Fruit fly (Drosophila melanogaster) whole organism, embryonic: Measurements from ENCODE around the gene Or67a.
A peak's percentile ranks its signal among the peaks of the same experiment; 100 is the strongest.

ENCODE experiments used
- ATbp ChIP-seq: fragments of 200-800 bp; sonication (Bioruptor generic); optimal IDR thresholded peaks from 2 replicates; lab custom pipeline; 2017; ENCODE audit warnings: missing biosample characterization, mild to moderate bottlenecking, missing genetic modification characterization, missing genetic modification reagents
- B-H1 ChIP-seq: fragments of 200-800 bp; sonication (Bioruptor generic); IDR thresholded peaks from 3 replicates; pipeline ENCODE4 v1.3.6; 2022; ENCODE audit warnings: missing biosample characterization, missing genetic modification characterization
- Blimp-1 ChIP-seq: fragments of 200-800 bp; sonication (Bioruptor generic); optimal IDR thresholded peaks from 3 replicates; lab custom pipeline; 2018; ENCODE audit warnings: missing biosample characterization, missing genetic modification characterization, mild to moderate bottlenecking, moderate library complexity, missing genetic modification reagents
- CG10321 ChIP-seq: fragments of 200-800 bp; sonication (Bioruptor generic); IDR thresholded peaks from 2 replicates; pipeline ENCODE4 v1.3.6; 2022; ENCODE audit warnings: missing biosample characterization, missing genetic modification characterization
- CG12391 ChIP-seq: fragments of 200-800 bp; sonication (Bioruptor generic); optimal IDR thresholded peaks from 3 replicates; lab custom pipeline; 2018; ENCODE audit warnings: missing biosample characterization, mild to moderate bottlenecking, missing genetic modification characterization, moderate library complexity
- CG15269 ChIP-seq: fragments of 200-800 bp; sonication (Bioruptor generic); optimal IDR thresholded peaks from 2 replicates; lab custom pipeline; 2018; ENCODE audit warnings: missing biosample characterization, mild to moderate bottlenecking, missing genetic modification characterization, moderate library complexity
- CG18476 ChIP-seq: fragments of 200-800 bp; sonication (Bioruptor generic); optimal IDR thresholded peaks from 2 replicates; lab custom pipeline; 2016; ENCODE audit warnings: missing biosample characterization, mild to moderate bottlenecking, missing genetic modification characterization
- CG30403 ChIP-seq: fragments of 200-800 bp; sonication (Bioruptor generic); optimal IDR thresholded peaks from 3 replicates; lab custom pipeline; 2016; ENCODE audit warnings: missing biosample characterization, missing genetic modification characterization
- CG31365 ChIP-seq: fragments of 200-800 bp; sonication (Bioruptor generic); optimal IDR thresholded peaks from 2 replicates; lab custom pipeline; 2018; ENCODE audit warnings: missing biosample characterization, mild to moderate bottlenecking, missing genetic modification characterization
- CG31441 ChIP-seq: fragments of 200-800 bp; sonication (Bioruptor generic); IDR thresholded peaks from 2 replicates; pipeline ENCODE4 v1.3.6; 2022; ENCODE audit warnings: missing biosample characterization, missing genetic modification characterization
- CG34376 ChIP-seq: fragments of 200-800 bp; sonication (Bioruptor generic); optimal IDR thresholded peaks from 2 replicates; lab custom pipeline; 2018; ENCODE audit warnings: missing biosample characterization, mild to moderate bottlenecking, missing genetic modification characterization
- CG42726 ChIP-seq: fragments of 200-800 bp; sonication (Bioruptor generic); IDR thresholded peaks from 2 replicates; pipeline ENCODE4 v1.3.6; 2022; ENCODE audit warnings: missing biosample characterization, missing genetic modification characterization; ENCODE audit not compliant: partially characterized antibody
- CG4360 ChIP-seq: fragments of 200-800 bp; sonication (Bioruptor generic); IDR thresholded peaks from 2 replicates; pipeline ENCODE4 v1.3.6; 2022; ENCODE audit warnings: missing biosample characterization, missing genetic modification characterization
- Elba2 ChIP-seq: fragments of 200-800 bp; sonication (Bioruptor generic); optimal IDR thresholded peaks from 3 replicates; lab custom pipeline; 2016; ENCODE audit warnings: missing biosample characterization, missing genetic modification characterization
- HmgZ ChIP-seq: fragments of 200-800 bp; sonication (Bioruptor generic); optimal IDR thresholded peaks from 2 replicates; lab custom pipeline; 2018; ENCODE audit warnings: missing biosample characterization, mild to moderate bottlenecking, missing genetic modification characterization
- Lim3 ChIP-seq: fragments of 200-800 bp; sonication (Bioruptor generic); IDR thresholded peaks from 2 replicates; pipeline ENCODE4 v1.3.6; 2022; ENCODE audit warnings: missing biosample characterization, missing genetic modification characterization
- Max ChIP-seq: fragments of 200-800 bp; sonication (Bioruptor generic); optimal IDR thresholded peaks from 2 replicates; lab custom pipeline; 2016; ENCODE audit warnings: missing biosample characterization, mild to moderate bottlenecking, missing genetic modification characterization
- NFAT ChIP-seq: fragments of 200-800 bp; sonication (Bioruptor generic); IDR thresholded peaks from 2 replicates; pipeline ENCODE4 v1.3.6; 2022; ENCODE audit warnings: missing biosample characterization, missing genetic modification characterization
- Nf-YB ChIP-seq: fragments of 200-800 bp; sonication (Bioruptor generic); optimal IDR thresholded peaks from 3 replicates; lab custom pipeline; 2019; ENCODE audit warnings: missing biosample characterization, mild to moderate bottlenecking, missing genetic modification characterization, moderate library complexity
- Nf-YC ChIP-seq: fragments of 200-800 bp; optimal IDR thresholded peaks from 3 replicates; lab custom pipeline; 2019; ENCODE audit warnings: missing biosample characterization, mild to moderate bottlenecking, missing genetic modification characterization, moderate library complexity
- Optix ChIP-seq: fragments of 200-800 bp; sonication (Bioruptor generic); IDR thresholded peaks from 3 replicates; pipeline ENCODE4 v1.3.6; 2022; ENCODE audit warnings: missing biosample characterization, missing genetic modification characterization
- Pdp1 ChIP-seq, 2 experiments: fragments of 200-800 bp; sonication (Bioruptor generic); optimal IDR thresholded peaks; 3 replicates each; lab custom pipeline; 2016; ENCODE audit warnings: missing biosample characterization in 2 of 2, missing genetic modification characterization in 2 of 2, mild to moderate bottlenecking in 1 of 2, moderate library complexity in 1 of 2
- Six4 ChIP-seq: fragments of 200-800 bp; sonication (Bioruptor generic); optimal IDR thresholded peaks from 2 replicates; lab custom pipeline; 2016; ENCODE audit warnings: missing biosample characterization, missing genetic modification characterization
- ab ChIP-seq: fragments of 200-800 bp; sonication (Bioruptor generic); optimal IDR thresholded peaks from 2 replicates; lab custom pipeline; 2016; ENCODE audit warnings: missing biosample characterization, missing genetic modification characterization
- bab2 ChIP-seq: fragments of 200-800 bp; sonication (Bioruptor generic); optimal IDR thresholded peaks from 2 replicates; lab custom pipeline; 2016; ENCODE audit warnings: missing biosample characterization, missing genetic modification characterization
- bbx ChIP-seq: fragments of 200-800 bp; sonication (Bioruptor generic); IDR thresholded peaks from 2 replicates; pipeline ENCODE4 v1.3.6; 2022; ENCODE audit warnings: missing biosample characterization, missing genetic modification characterization; ENCODE audit not compliant: partially characterized antibody
- caup ChIP-seq: fragments of 200-800 bp; sonication (Bioruptor generic); optimal IDR thresholded peaks from 3 replicates; lab custom pipeline; 2017; ENCODE audit warnings: missing biosample characterization, mild to moderate bottlenecking, missing genetic modification characterization, moderate library complexity; ENCODE audit not compliant: severe bottlenecking
- chif ChIP-seq, 2 experiments: fragments of 200-800 bp; sonication (Bioruptor generic); optimal IDR thresholded peaks; 3 replicates each; lab custom pipeline; 2016; ENCODE audit warnings: missing biosample characterization in 2 of 2, missing genetic modification characterization in 2 of 2
- corto ChIP-seq: fragments of 200-800 bp; sonication (Bioruptor generic); optimal IDR thresholded peaks from 2 replicates; lab custom pipeline; 2016; ENCODE audit warnings: missing biosample characterization, mild to moderate bottlenecking, missing genetic modification characterization, moderate library complexity
- crp ChIP-seq, 2 experiments: fragments of 200-800 bp; sonication (Bioruptor generic); optimal IDR thresholded peaks; 2 replicates in 1 of 2; 3 replicates in 1 of 2; lab custom pipeline; 2017; ENCODE audit warnings: missing biosample characterization in 2 of 2, missing genetic modification characterization in 2 of 2, mild to moderate bottlenecking in 1 of 2, moderate library complexity in 1 of 2
- dpn ChIP-seq, 2 experiments: fragments of 200-800 bp; sonication (Bioruptor generic); optimal IDR thresholded peaks; 3 replicates each; lab custom pipeline; 2016; ENCODE audit warnings: missing biosample characterization in 2 of 2, missing genetic modification characterization in 2 of 2
- fd102C ChIP-seq: fragments of 200-800 bp; sonication (Bioruptor generic); optimal IDR thresholded peaks from 2 replicates; lab custom pipeline; 2018; ENCODE audit warnings: missing biosample characterization, mild to moderate bottlenecking, missing genetic modification characterization, moderate library complexity
- hkb ChIP-seq, 2 experiments: fragments of 200-800 bp in 1 of 2; fragments of >200 bp in 1 of 2; sonication (Bioruptor generic) in 1 of 2; IDR thresholded peaks in 1 of 2; optimal IDR thresholded peaks in 1 of 2; 2 replicates each; pipeline versions ENCODE4 v1.3.6 to Lab custom; 2017 to 2022; ENCODE audit warnings: missing biosample characterization in 1 of 2, missing genetic modification characterization in 1 of 2
- kni ChIP-seq: fragments of 200-800 bp; sonication (Bioruptor generic); optimal IDR thresholded peaks from 3 replicates; lab custom pipeline; 2017; ENCODE audit warnings: mild to moderate bottlenecking, missing biosample characterization, missing genetic modification reagents, missing genetic modification characterization
- luna ChIP-seq: fragments of 200-800 bp; sonication (Bioruptor generic); optimal IDR thresholded peaks from 2 replicates; lab custom pipeline; 2016; ENCODE audit warnings: missing biosample characterization, missing genetic modification characterization
- prd ChIP-seq, 3 experiments: fragments of >200 bp in 2 of 3; fragments of 200-800 bp in 1 of 3; sonication (Bioruptor generic) in 1 of 3; optimal IDR thresholded peaks in 2 of 3; IDR thresholded peaks in 1 of 3; 2 replicates in 2 of 3; 3 replicates in 1 of 3; pipeline versions ENCODE4 v1.3.6 to Lab custom; 2017 to 2022; ENCODE audit warnings: missing biosample characterization in 1 of 3, missing genetic modification characterization in 1 of 3
- ro ChIP-seq: fragments of 200-800 bp; sonication (Bioruptor generic); IDR thresholded peaks from 2 replicates; pipeline ENCODE4 v1.3.6; 2022; ENCODE audit warnings: missing biosample characterization, missing genetic modification characterization
- sd ChIP-seq: fragments of 200-800 bp; sonication (Bioruptor generic); optimal IDR thresholded peaks from 3 replicates; lab custom pipeline; 2018; ENCODE audit warnings: missing biosample characterization, mild to moderate bottlenecking, missing genetic modification characterization, moderate library complexity
- seq ChIP-seq: fragments of 200-800 bp; sonication (Bioruptor generic); IDR thresholded peaks from 2 replicates; pipeline ENCODE4 v1.3.6; 2022; ENCODE audit warnings: missing biosample characterization, missing genetic modification characterization
- trem ChIP-seq: fragments of 200-800 bp; optimal IDR thresholded peaks from 3 replicates; lab custom pipeline; 2019; ENCODE audit warnings: missing biosample characterization, mild to moderate bottlenecking, missing genetic modification characterization, moderate library complexity
- wek ChIP-seq: fragments of 200-800 bp; sonication (Bioruptor generic); optimal IDR thresholded peaks from 3 replicates; lab custom pipeline; 2018; ENCODE audit warnings: missing biosample characterization, mild to moderate bottlenecking, missing genetic modification characterization, moderate library complexity
- yki ChIP-seq: fragments of >200 bp; optimal IDR thresholded peaks from 3 replicates; lab custom pipeline; 2018
- z ChIP-seq: fragments of 200-800 bp; sonication (Bioruptor generic); IDR thresholded peaks from 3 replicates; pipeline ENCODE4 v1.3.6; 2022; ENCODE audit warnings: missing biosample characterization, missing genetic modification characterization

Or67a gene

dm6 chr3L:9546875-9547324 is 18.0 kb downstream of the Or67a start, which contains the start of gene CG42673 (continued):
- TF ChIP-seq Lim3 (GFP tag; lab: Robert Waterston, UW): no peak
- no peak; the same call in 1 of the 2 replicates for TF ChIP-seq seq (GFP tag; lab: Robert Waterston, UW)
- no peak for TF ChIP-seq corto (GFP tag; lab: Kevin White, UChicago)
- peak; percentile 33 for TF ChIP-seq yki
- no peak for TF ChIP-seq bab2 (GFP tag; lab: Kevin White, UChicago)
- TF ChIP-seq dpn (GFP tag; optimal IDR thresholded peaks at IDR 0.05; lab: Kevin White, UChicago): no peak
- TF ChIP-seq CG42726: no peak
- TF ChIP-seq luna: no peak
- TF ChIP-seq kni (GFP tag; lab: Kevin White, UChicago): peak; percentile 32
- TF ChIP-seq caup (GFP tag; lab: Kevin White, UChicago): peak; percentile 11
- no peak for TF ChIP-seq ATbp (GFP tag; lab: Kevin White, UChicago)
- TF ChIP-seq prd (optimal IDR thresholded peaks at IDR 0.05; lab: Kevin White, UChicago): no peak
- TF ChIP-seq prd (GFP tag; IDR thresholded peaks at IDR 0.05; lab: Robert Waterston, UW): no peak
- TF ChIP-seq fd102C (GFP tag; lab: Kevin White, UChicago): no peak
- no peak for TF ChIP-seq wek (GFP tag; lab: Kevin White, UChicago)
- TF ChIP-seq CG4360: no peak
- TF ChIP-seq CG31441 (GFP tag; lab: Robert Waterston, UW): no peak; the same call in 1 of the 2 replicates
- TF ChIP-seq ab: no peak
- TF ChIP-seq Nf-YC (tag; lab: Kevin White, UChicago): peak; percentile 99
- TF ChIP-seq Nf-YB: peak; percentile 98
- no peak for TF ChIP-seq trem (tag; lab: Kevin White, UChicago)
- no peak for TF ChIP-seq Six4 (GFP tag; lab: Kevin White, UChicago)
- no peak for TF ChIP-seq Optix (GFP tag; lab: Robert Waterston, UW)
- no peak for TF ChIP-seq z (GFP tag; lab: Robert Waterston, UW)
- no peak for TF ChIP-seq crp (GFP tag; optimal IDR thresholded peaks at IDR 0.05; lab: Kevin White, UChicago)
- TF ChIP-seq bbx (GFP tag; lab: Robert Waterston, UW): 0 out of 2 replicates have a peak, but pooled peaks have one; percentile 23
- TF ChIP-seq B-H1 (GFP tag; lab: Robert Waterston, UW): no peak
- TF ChIP-seq NFAT (GFP tag; lab: Robert Waterston, UW): 0 out of 2 replicates have a peak, but pooled peaks have one; percentile 31
- TF ChIP-seq CG30403 (GFP tag; lab: Kevin White, UChicago): no peak
- TF ChIP-seq HmgZ: no peak
- peak; percentile 33 for TF ChIP-seq CG31365 (tag; lab: Kevin White, UChicago)
- peak; percentile 14 for TF ChIP-seq sd (tag; lab: Kevin White, UChicago)
- TF ChIP-seq CG34376 (GFP tag; lab: Kevin White, UChicago): peak; percentile 0
- no peak for TF ChIP-seq ro (GFP tag; lab: Robert Waterston, UW)

- TF ChIP-seq CG10321 (GFP tag; lab: Robert Waterston, UW) (no peak), chif (GFP tag; optimal IDR thresholded peaks at IDR 0.05; lab: Kevin White, UChicago) (no peak), CG15269 (tag; lab: Kevin White, UChicago) (no peak), Pdp1 (GFP tag; optimal IDR thresholded peaks at IDR 0.05; lab: Kevin White, UChicago) (peak in 1 of 2 experiments; percentile 7), CG18476 (GFP tag; lab: Kevin White, UChicago) (peak; percentile 40), CG12391 (tag; lab: Kevin White, UChicago) (no peak), Elba2 (GFP tag; lab: Kevin White, UChicago) (no peak), Blimp-1 (peak; percentile 92), Max (GFP tag; lab: Kevin White, UChicago) (no peak), hkb (optimal IDR thresholded peaks at IDR 0.05; lab: Kevin White, UChicago) (peak; percentile 66), hkb (GFP tag; IDR thresholded peaks at IDR 0.05; lab: Robert Waterston, UW) (no peak)
Observed at dm6 chr3L:9547910-9548309, 19.0 kb downstream of the Or67a start.
